Worm (Caenorhabditis elegans): ENCODE data around the gene F07C3.9.
A peak's percentile ranks its signal among the peaks of the same experiment; 100 is the strongest.

F07C3.9 gene

DNA sequence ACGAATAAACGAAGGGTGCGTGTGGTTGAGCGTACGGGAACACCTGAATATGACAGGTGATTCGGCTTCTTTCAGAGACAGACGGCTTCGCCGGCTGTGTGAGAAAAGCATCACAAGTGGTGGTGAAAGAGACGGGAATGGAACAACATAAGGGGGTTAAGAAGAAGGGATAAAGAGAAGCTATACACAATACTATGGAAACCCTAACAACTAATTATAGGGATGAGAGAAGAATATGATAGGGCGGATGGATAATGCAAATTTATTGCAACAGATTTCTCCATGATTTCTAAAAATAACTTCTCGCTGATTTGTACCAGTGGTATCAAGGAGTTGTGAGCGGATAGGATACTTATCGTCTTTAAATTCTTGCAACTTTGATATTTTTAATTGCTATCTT lies 27.7 kb upstream of the F07C3.9 start, which contains the start of gene hlh-10:
Gene hlh-10 (minus strand): TSS at position 101 of the 400 bp plus-strand sequence.
- TF ChIP-seq hmbx-1 (tag; optimal IDR thresholded peaks at IDR 0.05) (no peak), ama-1 (optimal IDR thresholded peaks at IDR 0.05) (no peak), ets-7 (tag; optimal IDR thresholded peaks at IDR 0.05) (no peak), tra-4 (tag; optimal IDR thresholded peaks at IDR 0.05) (no peak), B0310.2 (tag; optimal IDR thresholded peaks at IDR 0.05) (no peak), tbx-37 (GFP tag; conservative IDR thresholded peaks at IDR 0.05) (no peak), hmg-4 (GFP tag; optimal IDR thresholded peaks at IDR 0.05) (no peak), pes-1 (GFP tag; IDR thresholded peaks at IDR 0.05) (no peak)

DNA sequence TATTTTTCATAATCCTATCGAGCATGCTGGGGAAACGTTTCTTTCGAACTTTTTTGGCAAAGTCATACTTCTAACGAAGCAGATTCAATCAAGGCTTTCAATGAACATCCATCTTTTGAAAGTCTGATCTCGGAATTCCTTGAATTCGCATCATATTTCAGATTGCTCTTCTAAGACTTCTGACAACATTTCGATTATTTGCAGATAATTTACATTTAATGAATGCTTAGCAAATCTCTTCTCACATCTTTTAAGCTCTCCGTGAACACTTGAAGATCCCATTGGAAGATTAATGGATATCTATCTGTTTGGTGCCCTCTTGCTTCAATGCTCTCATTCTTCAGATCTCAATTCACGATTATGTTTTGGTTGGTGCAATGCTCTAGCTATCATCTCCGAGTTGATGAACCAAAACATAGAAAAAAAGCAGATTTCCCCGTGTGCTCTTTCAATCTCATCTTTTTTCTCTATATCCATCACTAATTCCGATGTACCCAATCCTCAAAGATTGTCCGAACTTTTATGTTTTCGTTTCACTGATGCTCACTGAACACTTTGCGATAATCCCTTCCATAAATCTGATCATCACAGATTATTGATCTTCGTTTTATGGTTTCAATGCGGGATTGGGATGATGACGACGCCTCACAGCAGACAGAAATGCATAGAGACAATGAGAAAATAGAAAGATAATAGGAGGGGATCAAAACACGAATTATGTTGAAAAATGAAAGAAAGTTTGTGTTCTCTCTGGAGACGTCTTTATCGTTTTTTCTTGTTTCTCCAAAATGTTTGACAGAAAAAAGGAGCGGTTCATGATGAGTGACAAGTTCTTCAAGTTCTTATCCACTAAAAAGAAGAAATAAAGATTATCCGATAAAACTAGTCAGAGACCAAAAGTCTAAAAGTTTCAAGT lies 19.9 kb upstream of the F07C3.9 start:
- TF ChIP-seq pes-1 (GFP tag; IDR thresholded peaks at IDR 0.05) (no peak), ceh-13 (GFP tag; optimal IDR thresholded peaks at IDR 0.05) (no peak), F13C5.2 (tag; optimal IDR thresholded peaks at IDR 0.05) (no peak), tbx-37 (GFP tag; conservative IDR thresholded peaks at IDR 0.05) (no peak), hnd-1 (tag; optimal IDR thresholded peaks at IDR 0.05) (no peak), hmg-4 (GFP tag; optimal IDR thresholded peaks at IDR 0.05) (no peak), ets-7 (tag; optimal IDR thresholded peaks at IDR 0.05) (no peak), B0310.2 (tag; optimal IDR thresholded peaks at IDR 0.05) (no peak), ama-1 (optimal IDR thresholded peaks at IDR 0.05) (no peak), tbx-11 (GFP tag; IDR thresholded peaks at IDR 0.05) (no peak), scrt-1 (GFP tag; IDR thresholded peaks at IDR 0.05) (no peak), flt-1 (GFP tag; IDR thresholded peaks at IDR 0.05) (no peak), sea-1 (GFP tag; conservative IDR thresholded peaks at IDR 0.05) (no peak), aly-1 (tag; optimal IDR thresholded peaks at IDR 0.05) (no peak), hmbx-1 (tag; optimal IDR thresholded peaks at IDR 0.05) (no peak), tra-4 (tag; optimal IDR thresholded peaks at IDR 0.05) (no peak)

DNA sequence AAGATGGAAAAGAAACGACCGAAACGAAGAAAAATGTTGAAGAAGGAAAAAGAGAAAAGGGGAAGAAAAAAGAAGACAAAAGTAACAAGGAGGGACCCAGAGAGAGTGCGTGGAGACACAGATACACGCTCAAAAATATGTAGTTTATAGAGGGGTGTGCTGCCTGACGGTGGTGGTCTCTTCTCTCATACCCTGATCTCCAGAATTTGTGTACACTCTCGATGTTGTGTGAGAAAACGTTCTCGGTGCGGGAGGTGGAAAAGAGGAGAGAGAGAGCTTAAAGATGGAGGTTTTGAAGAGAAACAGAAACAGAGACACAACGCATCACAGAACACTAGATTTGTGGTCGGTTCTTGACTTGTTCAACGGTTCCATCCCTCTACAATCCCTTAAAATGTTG lies 19.1 kb upstream of the F07C3.9 start:
- TF ChIP-seq B0310.2 (tag; optimal IDR thresholded peaks at IDR 0.05) (no peak), hmg-4 (GFP tag; optimal IDR thresholded peaks at IDR 0.05) (peak; percentile 69)

DNA sequence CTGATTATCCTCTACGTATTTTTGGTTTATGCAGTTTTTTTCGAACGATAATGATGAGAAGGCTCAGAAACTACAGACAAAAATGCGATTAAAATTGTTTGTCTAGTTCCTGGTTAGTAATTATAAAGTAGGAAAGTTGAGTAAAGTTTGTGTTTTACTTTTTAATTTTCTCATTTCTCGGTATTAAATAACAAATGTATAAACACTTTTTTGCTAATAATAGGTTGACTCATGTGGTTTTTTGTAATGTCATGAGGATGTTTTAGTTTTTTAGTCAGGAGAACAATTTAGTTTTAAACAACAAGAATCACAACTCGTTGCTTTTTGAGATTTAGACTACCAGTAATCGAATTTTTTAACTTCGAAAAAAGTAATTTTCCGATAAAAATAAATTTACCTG lies 18.2 kb upstream of the F07C3.9 start:
- TF ChIP-seq sea-1 (GFP tag; conservative IDR thresholded peaks at IDR 0.05) (no peak), F13C5.2 (tag; optimal IDR thresholded peaks at IDR 0.05) (no peak), ceh-36 (tag; optimal IDR thresholded peaks at IDR 0.05) (no peak), ets-7 (tag; optimal IDR thresholded peaks at IDR 0.05) (no peak), ama-1 (optimal IDR thresholded peaks at IDR 0.05) (no peak), tra-4 (tag; optimal IDR thresholded peaks at IDR 0.05) (no peak), hmg-4 (GFP tag; optimal IDR thresholded peaks at IDR 0.05) (no peak), aly-1 (tag; optimal IDR thresholded peaks at IDR 0.05) (no peak), tbx-37 (GFP tag; conservative IDR thresholded peaks at IDR 0.05) (no peak), tbx-11 (GFP tag; IDR thresholded peaks at IDR 0.05) (no peak), scrt-1 (GFP tag; IDR thresholded peaks at IDR 0.05) (no peak), ceh-13 (GFP tag; optimal IDR thresholded peaks at IDR 0.05) (no peak), hmbx-1 (tag; optimal IDR thresholded peaks at IDR 0.05) (no peak), hnd-1 (tag; optimal IDR thresholded peaks at IDR 0.05) (no peak)

DNA sequence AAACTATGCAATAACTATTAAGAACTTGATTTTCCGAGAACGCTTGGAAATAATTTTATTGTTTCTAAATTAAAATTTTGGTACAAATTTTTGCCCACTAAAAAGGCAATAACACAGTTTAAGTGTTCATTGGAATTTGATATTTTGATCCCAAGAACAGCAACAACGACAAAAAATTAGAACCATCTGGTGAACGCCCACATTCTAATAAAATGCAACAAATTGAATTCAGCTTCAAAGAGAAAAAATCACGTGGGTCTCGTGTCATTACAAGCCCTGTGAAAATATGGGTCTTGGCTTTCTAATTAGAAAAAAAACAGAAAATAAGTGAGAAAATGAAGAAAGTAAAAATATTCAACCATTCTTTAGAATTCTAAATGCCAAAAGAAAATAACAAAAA lies 17.4 kb upstream of the F07C3.9 start:
- TF ChIP-seq scrt-1 (GFP tag; IDR thresholded peaks at IDR 0.05) (no peak), aly-1 (tag; optimal IDR thresholded peaks at IDR 0.05) (no peak), sea-1 (GFP tag; conservative IDR thresholded peaks at IDR 0.05) (no peak), ets-7 (tag; optimal IDR thresholded peaks at IDR 0.05) (no peak), tbx-11 (GFP tag; IDR thresholded peaks at IDR 0.05) (no peak), ceh-36 (tag; optimal IDR thresholded peaks at IDR 0.05) (no peak), tbx-37 (GFP tag; conservative IDR thresholded peaks at IDR 0.05) (no peak), flt-1 (GFP tag; IDR thresholded peaks at IDR 0.05) (no peak), ceh-13 (GFP tag; optimal IDR thresholded peaks at IDR 0.05) (no peak), tra-4 (tag; optimal IDR thresholded peaks at IDR 0.05) (no peak), hmg-4 (GFP tag; optimal IDR thresholded peaks at IDR 0.05) (no peak), hnd-1 (tag; optimal IDR thresholded peaks at IDR 0.05) (no peak), B0310.2 (tag; optimal IDR thresholded peaks at IDR 0.05) (no peak), hmbx-1 (tag; optimal IDR thresholded peaks at IDR 0.05) (no peak), pes-1 (GFP tag; IDR thresholded peaks at IDR 0.05) (no peak), F13C5.2 (tag; optimal IDR thresholded peaks at IDR 0.05) (no peak), ama-1 (optimal IDR thresholded peaks at IDR 0.05) (no peak)

DNA sequence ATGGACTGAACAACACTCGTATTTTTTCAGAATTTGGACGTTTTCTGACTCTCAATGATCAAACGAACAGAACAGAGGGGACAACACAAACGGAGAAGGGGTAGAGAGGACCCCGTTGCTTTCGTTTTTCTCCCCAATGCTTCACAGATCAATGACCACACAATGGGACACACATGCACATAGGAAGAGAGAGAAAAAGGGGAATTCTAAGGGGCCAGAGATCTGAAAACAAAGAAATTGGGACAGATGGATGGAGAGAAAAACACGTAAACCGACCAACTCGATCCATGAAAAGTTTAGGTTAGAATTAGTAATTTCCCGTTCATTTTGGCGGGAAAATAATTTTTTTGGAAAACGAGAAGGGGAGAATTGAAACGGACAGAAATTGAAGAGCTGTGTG lies 16.0 kb upstream of the F07C3.9 start:
- no peak for TF ChIP-seq hmbx-1 (tag; optimal IDR thresholded peaks at IDR 0.05)
- no peak for TF ChIP-seq hmg-4 (GFP tag; optimal IDR thresholded peaks at IDR 0.05)
- TF ChIP-seq hnd-1 (tag; optimal IDR thresholded peaks at IDR 0.05): no peak
- TF ChIP-seq F13C5.2 (tag; optimal IDR thresholded peaks at IDR 0.05): no peak
- TF ChIP-seq tra-4 (tag; optimal IDR thresholded peaks at IDR 0.05): no peak
- no peak for TF ChIP-seq flt-1 (GFP tag; IDR thresholded peaks at IDR 0.05)
- TF ChIP-seq ama-1 (optimal IDR thresholded peaks at IDR 0.05): no peak
- no peak for TF ChIP-seq scrt-1 (GFP tag; IDR thresholded peaks at IDR 0.05)
- no peak for TF ChIP-seq tbx-37 (GFP tag; conservative IDR thresholded peaks at IDR 0.05)

DNA sequence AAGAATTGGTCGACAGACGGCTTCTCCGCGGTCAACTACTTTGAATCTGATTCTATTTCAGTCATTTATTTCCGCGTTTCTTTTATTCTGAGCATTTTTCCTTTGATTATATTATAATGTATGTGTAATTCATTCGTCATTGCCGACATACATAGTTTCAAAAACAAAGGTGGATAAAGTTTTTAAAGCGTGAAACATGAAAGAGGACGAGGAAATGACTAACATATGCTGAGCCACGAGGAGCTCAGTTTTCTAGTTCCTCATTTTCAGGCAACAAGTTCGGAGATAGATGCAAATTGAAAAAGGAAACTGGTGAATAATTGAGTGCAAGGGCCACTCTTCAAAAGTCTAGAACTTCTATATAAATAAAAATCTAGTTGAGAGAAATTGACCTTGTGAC lies 13.8 kb upstream of the F07C3.9 start:
- TF ChIP-seq F13C5.2 (tag; optimal IDR thresholded peaks at IDR 0.05) (no peak), tbx-37 (GFP tag; conservative IDR thresholded peaks at IDR 0.05) (no peak)

DNA sequence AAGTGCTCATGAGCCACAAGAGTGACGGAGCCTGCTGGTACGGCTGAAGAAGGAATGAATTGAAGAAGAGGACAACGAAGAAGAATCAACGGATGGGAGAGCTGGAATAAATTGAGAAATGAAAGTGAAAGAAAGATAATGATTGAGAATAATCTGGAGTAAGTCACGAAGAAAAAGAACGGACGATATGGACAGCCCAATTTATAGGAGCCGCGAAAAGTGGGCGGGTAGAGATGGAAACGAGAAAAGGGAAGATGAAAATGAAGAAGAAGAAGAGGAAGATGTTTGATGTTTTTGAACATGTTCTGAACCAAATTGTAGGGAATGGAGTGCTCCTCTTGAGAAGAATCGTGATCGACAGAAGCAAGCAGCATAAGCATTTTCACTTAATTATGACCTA lies 12.0 kb upstream of the F07C3.9 start, which contains the start of gene slc-17.7:
Gene slc-17.7 (minus strand): TSS at position 101 of the 400 bp plus-strand sequence.
- no peak for TF ChIP-seq tbx-37 (GFP tag; conservative IDR thresholded peaks at IDR 0.05)
- no peak for TF ChIP-seq pes-1 (GFP tag; IDR thresholded peaks at IDR 0.05)
- TF ChIP-seq scrt-1 (GFP tag; IDR thresholded peaks at IDR 0.05): no peak
- TF ChIP-seq ceh-36 (tag; optimal IDR thresholded peaks at IDR 0.05): no peak
- TF ChIP-seq flt-1 (GFP tag; IDR thresholded peaks at IDR 0.05): no peak
- TF ChIP-seq aly-1 (tag; optimal IDR thresholded peaks at IDR 0.05): no peak
- TF ChIP-seq hnd-1 (tag; optimal IDR thresholded peaks at IDR 0.05): no peak
- TF ChIP-seq sea-1 (GFP tag; conservative IDR thresholded peaks at IDR 0.05): no peak
- no peak for TF ChIP-seq hmbx-1 (tag; optimal IDR thresholded peaks at IDR 0.05)
- no peak for TF ChIP-seq tbx-11 (GFP tag; IDR thresholded peaks at IDR 0.05)
- TF ChIP-seq ceh-13 (GFP tag; optimal IDR thresholded peaks at IDR 0.05): no peak
- TF ChIP-seq hmg-4 (GFP tag; optimal IDR thresholded peaks at IDR 0.05): no peak
- no peak for TF ChIP-seq tra-4 (tag; optimal IDR thresholded peaks at IDR 0.05)
- no peak for TF ChIP-seq F13C5.2 (tag; optimal IDR thresholded peaks at IDR 0.05)
